Worm (Caenorhabditis elegans): ENCODE measurements around the gene srw-66.

srw-66 gene

DNA sequence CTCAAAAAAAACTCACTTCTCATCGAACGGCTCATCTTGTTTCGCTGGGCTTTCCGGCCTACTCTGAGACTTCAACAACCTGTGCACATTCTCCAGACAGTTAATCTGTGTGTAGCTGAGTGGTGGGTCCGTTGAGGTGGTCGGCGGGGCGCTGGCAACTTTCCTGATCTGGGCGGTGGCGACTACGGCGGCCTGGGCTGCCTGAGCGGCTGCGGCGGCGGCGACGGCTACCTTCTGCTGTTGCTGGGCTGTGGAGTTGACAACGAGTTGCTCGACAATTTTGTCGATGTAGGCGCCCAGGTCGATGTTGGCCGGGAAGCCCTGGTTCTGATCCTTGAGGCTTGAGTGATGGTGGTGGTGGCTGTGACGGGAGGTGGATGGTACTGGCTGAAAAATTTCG lies 35.7 kb downstream of the srw-66 start:
- no peak for TF ChIP-seq sea-2 (GFP tag; optimal IDR thresholded peaks at IDR 0.05)
- no peak for TF ChIP-seq ceh-28 (tag; optimal IDR thresholded peaks at IDR 0.05)
- TF ChIP-seq unc-62 (GFP tag; optimal IDR thresholded peaks at IDR 0.05), result no peak

DNA sequence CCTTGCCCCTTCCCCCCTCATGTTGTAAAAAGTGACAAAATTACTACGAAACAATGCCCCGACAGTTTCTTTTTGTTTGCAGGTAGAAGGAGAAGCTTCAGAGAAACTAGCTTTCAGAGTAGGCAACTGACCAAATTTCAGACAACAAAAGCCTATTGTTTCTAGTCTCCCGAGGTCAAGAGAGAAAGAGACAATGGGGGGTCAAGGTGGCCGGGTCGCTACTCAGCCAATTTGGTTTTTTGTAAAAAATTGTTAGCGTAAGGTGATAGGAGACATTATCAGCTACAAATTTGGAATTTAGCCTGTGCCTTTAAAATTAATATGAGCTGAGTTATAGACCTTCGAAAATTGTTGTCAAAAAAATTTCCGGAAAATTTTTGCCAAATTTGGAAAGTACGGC lies 36.7 kb downstream of the srw-66 start:
- peak; percentile 46 for TF ChIP-seq ama-1 (optimal IDR thresholded peaks at IDR 0.05)
- peak; percentile 55 for TF ChIP-seq lsy-12 (tag; optimal IDR thresholded peaks at IDR 0.05)
- TF ChIP-seq nhr-25 (tag; optimal IDR thresholded peaks at IDR 0.05), result peak; percentile 53
- no peak for TF ChIP-seq nfya-1 (tag; optimal IDR thresholded peaks at IDR 0.05; ENCODE audit: insufficient read depth)
- no peak for TF ChIP-seq nhr-28 (tag; optimal IDR thresholded peaks at IDR 0.05)
- TF ChIP-seq jun-1 (tag; optimal IDR thresholded peaks at IDR 0.05), result no peak
- TF ChIP-seq nhr-23 (tag; optimal IDR thresholded peaks at IDR 0.05), result peak; percentile 16

DNA sequence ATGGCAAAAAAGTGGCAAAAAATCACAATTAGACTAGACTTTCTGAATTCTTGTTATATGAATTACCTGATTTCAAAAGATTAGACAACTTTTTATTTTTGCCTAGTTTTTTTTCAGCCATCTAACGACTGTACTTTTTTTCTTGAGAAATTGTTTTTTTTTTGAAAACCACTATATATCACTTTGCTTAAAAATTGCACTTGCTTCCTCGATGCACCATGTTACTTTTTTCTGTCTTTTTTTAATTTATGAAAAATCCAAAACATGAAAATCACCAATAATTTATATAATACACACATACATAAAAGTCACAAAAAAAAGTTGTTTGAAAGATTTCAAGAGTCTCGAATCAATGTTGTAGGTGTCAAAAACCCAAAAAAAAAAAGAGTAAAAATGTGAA lies 38.7 kb downstream of the srw-66 start:
- TF ChIP-seq ztf-4 (tag; optimal IDR thresholded peaks at IDR 0.05), result peak; percentile 22
- peak; percentile 80 for TF ChIP-seq nhr-23 (tag; optimal IDR thresholded peaks at IDR 0.05)
- TF ChIP-seq lsy-12 (tag; optimal IDR thresholded peaks at IDR 0.05), result peak; percentile 86
- TF ChIP-seq unc-39 (tag; optimal IDR thresholded peaks at IDR 0.05), result no peak
- no peak for TF ChIP-seq egl-27 (tag; optimal IDR thresholded peaks at IDR 0.05)
- peak; percentile 39 for TF ChIP-seq nhr-43 (tag; optimal IDR thresholded peaks at IDR 0.05; ENCODE audit: poor library complexity, severe bottlenecking)
- peak; percentile 9 for TF ChIP-seq tbx-2 (tag; optimal IDR thresholded peaks at IDR 0.05)

DNA sequence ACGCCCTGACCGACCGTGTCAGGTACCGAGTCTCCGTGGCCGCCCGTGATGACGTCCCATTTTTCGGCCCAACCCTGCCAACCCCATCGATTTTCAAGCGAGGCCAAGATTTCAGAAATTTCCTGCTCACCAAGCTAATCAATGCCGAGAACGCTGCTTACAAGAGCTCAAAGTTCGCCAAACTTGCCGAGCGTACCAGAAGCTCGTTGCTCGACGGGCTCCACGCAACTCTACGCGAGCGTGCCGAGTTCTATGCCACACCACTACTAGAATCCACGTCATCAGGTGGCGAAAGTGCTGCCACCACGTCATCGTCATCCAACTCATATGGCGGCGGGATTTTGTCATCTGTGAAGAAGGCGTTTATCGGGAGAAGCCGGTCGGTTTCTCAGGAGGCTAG lies 42.8 kb downstream of the srw-66 start:
- TF ChIP-seq elt-1 (tag; optimal IDR thresholded peaks at IDR 0.05) (no peak), snpc-4 (tag; optimal IDR thresholded peaks at IDR 0.05) (no peak), R02D3.7 (tag; optimal IDR thresholded peaks at IDR 0.05) (no peak), eor-1 (tag; optimal IDR thresholded peaks at IDR 0.05) (no peak), nhr-237 (tag; optimal IDR thresholded peaks at IDR 0.05) (no peak), ceh-16 (tag; optimal IDR thresholded peaks at IDR 0.05) (no peak), nhr-43 (tag; optimal IDR thresholded peaks at IDR 0.05; ENCODE audit: poor library complexity, severe bottlenecking) (no peak), fkh-2 (tag; optimal IDR thresholded peaks at IDR 0.05) (no peak)

All from whole organism, L3 larva.